Worm (Caenorhabditis elegans) whole organism, young adult: ENCODE results near the gene eef-1A.2.

ENCODE experiments used
- B0035.1 ChIP-seq: sonication (generic microtip); optimal IDR thresholded peaks from 2 replicates; lab custom pipeline; 2016; ENCODE audit warnings: missing genetic modification characterization, mild to moderate bottlenecking, missing compliant biosample characterization, missing genotype, missing genetic modification reagents
- C06A6.2 ChIP-seq: fragments of 200-800 bp; sonication (Bioruptor generic); conservative IDR thresholded peaks from 2 replicates; pipeline ENCODE4 v1.3.6; 2022; ENCODE audit warnings: missing genetic modification characterization, missing compliant biosample characterization
- C17E4.6 ChIP-seq: fragments of 200-800 bp; sonication (Bioruptor generic); IDR thresholded peaks from 2 replicates; pipeline ENCODE4 v1.3.6; 2022; ENCODE audit warnings: missing genetic modification reagents, missing genetic modification characterization, missing compliant biosample characterization
- F22D6.2 ChIP-seq: sonication (generic microtip); optimal IDR thresholded peaks from 2 replicates; lab custom pipeline; 2016; ENCODE audit warnings: mild to moderate bottlenecking, missing genetic modification characterization, missing compliant biosample characterization
- F39B2.1 ChIP-seq: fragments of 200-800 bp; sonication (Bioruptor generic); IDR thresholded peaks from 2 replicates; pipeline ENCODE4 v1.3.6; 2022; ENCODE audit warnings: missing genetic modification reagents, missing genetic modification characterization, missing compliant biosample characterization
- F57C9.4 ChIP-seq: sonication (generic microtip); optimal IDR thresholded peaks from 2 replicates; lab custom pipeline; 2017; ENCODE audit warnings: mild to moderate bottlenecking, missing genetic modification characterization, missing compliant biosample characterization
- Y56A3A.18 ChIP-seq: fragments of 200-800 bp; sonication (Bioruptor generic); IDR thresholded peaks from 2 replicates; pipeline ENCODE4 v1.3.6; 2022; ENCODE audit warnings: missing genetic modification reagents, missing genetic modification characterization, missing compliant biosample characterization
- Y67H2A.10 ChIP-seq: fragments of 200-800 bp; sonication (Bioruptor generic); conservative IDR thresholded peaks from 2 replicates; pipeline ENCODE4 v1.3.6; 2022; ENCODE audit warnings: missing genetic modification reagents, missing genetic modification characterization, missing compliant biosample characterization
- ama-1 ChIP-seq, 3 experiments: fragments of 150-350 bp in 1 of 3; sonication (generic microtip) in 2 of 3; optimal IDR thresholded peaks; 2 replicates each; lab custom pipeline; 2014 to 2018; ENCODE audit warnings: missing biosample characterization in 2 of 3, missing genetic modification characterization in 2 of 3, missing genetic modification reagents in 2 of 3
- aptf-2 ChIP-seq: fragments of 200-800 bp; sonication (Bioruptor generic); conservative IDR thresholded peaks from 2 replicates; pipeline ENCODE4 v1.3.6; 2022; ENCODE audit warnings: missing genetic modification reagents, missing genetic modification characterization, missing compliant biosample characterization
- atf-7 ChIP-seq: sonication (generic microtip); optimal IDR thresholded peaks from 2 replicates; lab custom pipeline; 2017; ENCODE audit warnings: mild to moderate bottlenecking, missing genetic modification characterization, missing compliant biosample characterization
- athp-1 ChIP-seq: sonication (generic microtip); optimal IDR thresholded peaks from 2 replicates; lab custom pipeline; 2017; ENCODE audit warnings: mild to moderate bottlenecking, missing genetic modification characterization, missing compliant biosample characterization
- attf-3 ChIP-seq: fragments of 200-800 bp; sonication (Bioruptor generic); conservative IDR thresholded peaks from 2 replicates; pipeline ENCODE4 v1.3.6; 2022; ENCODE audit warnings: missing genetic modification reagents, missing genetic modification characterization, missing compliant biosample characterization
- attf-5 ChIP-seq: fragments of 200-800 bp; sonication (Bioruptor generic); optimal IDR thresholded peaks from 2 replicates; lab custom pipeline; 2018; ENCODE audit warnings: mild to moderate bottlenecking, missing genetic modification characterization, missing compliant biosample characterization
- ccch-3 ChIP-seq: fragments of 200-800 bp; sonication (Bioruptor generic); optimal IDR thresholded peaks from 2 replicates; lab custom pipeline; 2018; ENCODE audit warnings: mild to moderate bottlenecking, missing genetic modification characterization, missing compliant biosample characterization
- cebp-2 ChIP-seq: fragments of 200-800 bp; sonication (Bioruptor generic); IDR thresholded peaks from 2 replicates; pipeline ENCODE4 v1.3.6; 2022; ENCODE audit warnings: missing genetic modification characterization, missing compliant biosample characterization
- chd-7 ChIP-seq: sonication (generic microtip); optimal IDR thresholded peaks from 2 replicates; lab custom pipeline; 2016; ENCODE audit warnings: mild to moderate bottlenecking, missing genetic modification characterization, moderate library complexity, missing compliant biosample characterization
- die-1 ChIP-seq: sonication (generic microtip); optimal IDR thresholded peaks from 2 replicates; lab custom pipeline; 2016; ENCODE audit warnings: missing genotype, mild to moderate bottlenecking, missing genetic modification characterization, missing compliant biosample characterization
- dox-1 ChIP-seq: fragments of 200-800 bp; sonication (Bioruptor generic); IDR thresholded peaks from 2 replicates; pipeline ENCODE4 v1.3.6; 2022; ENCODE audit warnings: missing genetic modification reagents, missing genetic modification characterization, missing compliant biosample characterization
- efl-1 ChIP-seq: fragments of 150-350 bp; optimal IDR thresholded peaks from 2 replicates; lab custom pipeline; 2014; ENCODE audit warnings: missing biosample characterization, missing genetic modification reagents, missing genetic modification characterization
- egl-18 ChIP-seq: fragments of 200-800 bp; sonication (Bioruptor generic); IDR thresholded peaks from 2 replicates; pipeline ENCODE4 v1.3.6; 2022; ENCODE audit warnings: missing genetic modification reagents, missing genetic modification characterization, missing compliant biosample characterization
- egl-44 ChIP-seq: fragments of 200-800 bp; sonication (Bioruptor generic); IDR thresholded peaks from 2 replicates; pipeline ENCODE4 v1.3.6; 2022; ENCODE audit warnings: missing genetic modification reagents, missing genetic modification characterization, missing compliant biosample characterization
- ekl-4 ChIP-seq: fragments of 200-800 bp; sonication (Bioruptor generic); IDR thresholded peaks from 2 replicates; pipeline ENCODE4 v1.3.6; 2022; ENCODE audit warnings: missing genetic modification reagents, missing genetic modification characterization, missing compliant biosample characterization
- gei-17 ChIP-seq: fragments of 200-800 bp; sonication (Bioruptor generic); optimal IDR thresholded peaks from 2 replicates; lab custom pipeline; 2018; ENCODE audit warnings: mild to moderate bottlenecking, missing genetic modification characterization, missing compliant biosample characterization
- hlh-12 ChIP-seq: sonication (generic microtip); optimal IDR thresholded peaks from 2 replicates; lab custom pipeline; 2016; ENCODE audit warnings: missing genetic modification characterization, missing compliant biosample characterization
- hmg-1.2 ChIP-seq: fragments of 200-800 bp; sonication (Bioruptor generic); IDR thresholded peaks from 2 replicates; pipeline ENCODE4 v1.3.6; 2022; ENCODE audit warnings: missing genetic modification reagents, missing genetic modification characterization, missing compliant biosample characterization
- hrde-1 ChIP-seq: sonication (generic microtip); optimal IDR thresholded peaks from 2 replicates; lab custom pipeline; 2016; ENCODE audit warnings: missing genetic modification characterization, mild to moderate bottlenecking, missing compliant biosample characterization, moderate library complexity, missing genotype, missing genetic modification reagents, borderline replicate concordance
- lag-1 ChIP-seq: fragments of 200-800 bp; sonication (Bioruptor generic); IDR thresholded peaks from 2 replicates; pipeline ENCODE4 v1.3.6; 2022; ENCODE audit warnings: missing genetic modification reagents, missing genetic modification characterization, missing compliant biosample characterization
- madf-6 ChIP-seq: fragments of 200-800 bp; sonication (Bioruptor generic); IDR thresholded peaks from 2 replicates; pipeline ENCODE4 v1.3.6; 2022; ENCODE audit warnings: missing genetic modification reagents, missing genetic modification characterization, missing compliant biosample characterization
- madf-8 ChIP-seq: fragments of 200-800 bp; sonication (Bioruptor generic); conservative IDR thresholded peaks from 2 replicates; pipeline ENCODE4 v1.3.6; 2022; ENCODE audit warnings: missing genetic modification reagents, missing genetic modification characterization, missing compliant biosample characterization
- mxl-1 ChIP-seq: sonication (generic microtip); optimal IDR thresholded peaks from 2 replicates; lab custom pipeline; 2016; ENCODE audit warnings: missing genetic modification characterization, missing compliant biosample characterization
- nhr-120 ChIP-seq: fragments of 200-800 bp; sonication (Bioruptor generic); IDR thresholded peaks from 2 replicates; pipeline ENCODE4 v1.3.6; 2022; ENCODE audit warnings: missing genetic modification characterization, missing compliant biosample characterization
- nhr-179 ChIP-seq: sonication (generic microtip); optimal IDR thresholded peaks from 2 replicates; lab custom pipeline; 2016; ENCODE audit warnings: mild to moderate bottlenecking, missing genetic modification characterization, missing compliant biosample characterization
- nhr-27 ChIP-seq: fragments of 200-800 bp; sonication (Bioruptor generic); optimal IDR thresholded peaks from 2 replicates; lab custom pipeline; 2018; ENCODE audit warnings: mild to moderate bottlenecking, missing genetic modification characterization, moderate library complexity, missing compliant biosample characterization
- nhr-90 ChIP-seq: sonication (generic microtip); optimal IDR thresholded peaks from 2 replicates; lab custom pipeline; 2016; ENCODE audit warnings: missing genotype, mild to moderate bottlenecking, missing genetic modification characterization, missing compliant biosample characterization
- rec-8 ChIP-seq, 2 experiments: sonication (generic microtip); optimal IDR thresholded peaks; 2 replicates each; lab custom pipeline; 2016; ENCODE audit warnings: mild to moderate bottlenecking in 2 of 2, missing genetic modification characterization in 2 of 2, missing genetic modification reagents in 2 of 2, missing genotype in 2 of 2, missing biosample characterization in 1 of 2, missing compliant biosample characterization in 1 of 2, moderate library complexity in 1 of 2
- repo-1 ChIP-seq: sonication (generic microtip); optimal IDR thresholded peaks from 2 replicates; lab custom pipeline; 2017; ENCODE audit warnings: mild to moderate bottlenecking, missing genetic modification characterization, missing compliant biosample characterization
- sea-2 ChIP-seq: fragments of 200-800 bp; sonication (Bioruptor generic); IDR thresholded peaks from 2 replicates; pipeline ENCODE4 v1.3.6; 2022; ENCODE audit warnings: missing genetic modification characterization, missing compliant biosample characterization
- snpc-1.1 ChIP-seq: sonication (generic microtip); optimal IDR thresholded peaks from 2 replicates; lab custom pipeline; 2017; ENCODE audit warnings: missing genetic modification characterization, mild to moderate bottlenecking, missing compliant biosample characterization, antibody characterized with exemption, moderate library complexity, missing genotype, missing genetic modification reagents; ENCODE audit not compliant: insufficient read depth
- sptf-2 ChIP-seq: fragments of 200-800 bp; sonication (Bioruptor generic); optimal IDR thresholded peaks from 2 replicates; lab custom pipeline; 2018; ENCODE audit warnings: mild to moderate bottlenecking, missing genetic modification characterization, missing compliant biosample characterization
- tbp1 ChIP-seq: fragments of 200-800 bp; sonication (Bioruptor generic); optimal IDR thresholded peaks from 2 replicates; lab custom pipeline; 2018; ENCODE audit warnings: mild to moderate bottlenecking, missing genetic modification characterization, missing compliant biosample characterization
- unc-62 ChIP-seq: fragments of 150-350 bp; optimal IDR thresholded peaks from 2 replicates; lab custom pipeline; 2014; ENCODE audit warnings: missing biosample characterization, missing genetic modification reagents, missing genetic modification characterization
- zim-3 ChIP-seq: sonication (generic microtip); optimal IDR thresholded peaks from 2 replicates; lab custom pipeline; 2017; ENCODE audit warnings: mild to moderate bottlenecking, missing genetic modification characterization, moderate library complexity, missing compliant biosample characterization
- ztf-22 ChIP-seq: fragments of 200-800 bp; sonication (Bioruptor generic); optimal IDR thresholded peaks from 2 replicates; lab custom pipeline; 2018; ENCODE audit warnings: mild to moderate bottlenecking, missing genetic modification characterization, moderate library complexity, missing compliant biosample characterization
- ztf-25 ChIP-seq: fragments of 200-800 bp; sonication (Bioruptor generic); IDR thresholded peaks from 2 replicates; pipeline ENCODE4 v1.3.6; 2022; ENCODE audit warnings: missing genetic modification reagents, missing genetic modification characterization, missing compliant biosample characterization

The eef-1A.2 gene

DNA sequence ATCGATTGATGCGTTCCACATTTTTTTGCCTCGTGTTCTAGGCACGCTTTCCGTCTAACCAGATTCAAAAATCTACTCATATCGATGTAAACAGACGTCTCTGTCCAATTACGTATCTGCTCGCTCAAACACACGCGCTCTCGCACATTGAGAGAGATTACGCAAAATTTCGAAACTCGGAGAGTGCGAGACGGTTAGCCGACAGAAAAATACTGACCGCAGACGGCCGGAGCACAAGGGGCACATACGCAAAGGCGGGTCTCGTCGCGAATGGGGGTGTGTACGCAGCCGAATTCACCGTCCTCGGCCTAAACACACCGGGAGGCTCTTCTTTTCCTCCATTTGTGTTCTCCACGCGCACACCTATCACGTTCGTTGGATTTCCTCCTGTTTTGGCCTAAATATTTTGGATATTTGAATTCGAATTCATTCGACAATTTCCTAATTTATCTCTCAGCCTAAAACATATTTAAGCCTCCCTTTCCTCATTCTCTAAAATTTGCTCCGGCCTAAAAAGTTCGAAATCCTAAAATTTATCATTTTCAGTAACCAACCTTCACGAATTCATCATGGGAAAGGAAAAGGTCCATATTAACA lies at the start of gene eef-1A.2 (continued):
- TF ChIP-seq aptf-2 (GFP tag; lab: Robert Waterston, UW): no peak
- 0 out of 2 replicates have a peak, but pooled peaks have one; percentile 18 for TF ChIP-seq madf-6 (GFP tag; lab: Robert Waterston, UW)
- no peak for TF ChIP-seq C17E4.6 (GFP tag; lab: Robert Waterston, UW)
- TF ChIP-seq dox-1 (GFP tag; lab: Robert Waterston, UW): peak; percentile 93
- TF ChIP-seq F39B2.1 (GFP tag; lab: Robert Waterston, UW): no peak
- TF ChIP-seq F22D6.2 (tag; lab: Kevin White, UChicago): peak; percentile 18
- peak; percentile 98 for TF ChIP-seq attf-5 (GFP tag; lab: Kevin White, UChicago)
- peak; percentile 96 for TF ChIP-seq cebp-2 (GFP tag; lab: Robert Waterston, UW)
- peak; percentile 66 for TF ChIP-seq tbp1
- no peak for TF ChIP-seq attf-3 (GFP tag; lab: Robert Waterston, UW)
- TF ChIP-seq mxl-1 (tag; lab: Kevin White, UChicago): no peak
- TF ChIP-seq, all 124 proteins: peak for 64

DNA sequence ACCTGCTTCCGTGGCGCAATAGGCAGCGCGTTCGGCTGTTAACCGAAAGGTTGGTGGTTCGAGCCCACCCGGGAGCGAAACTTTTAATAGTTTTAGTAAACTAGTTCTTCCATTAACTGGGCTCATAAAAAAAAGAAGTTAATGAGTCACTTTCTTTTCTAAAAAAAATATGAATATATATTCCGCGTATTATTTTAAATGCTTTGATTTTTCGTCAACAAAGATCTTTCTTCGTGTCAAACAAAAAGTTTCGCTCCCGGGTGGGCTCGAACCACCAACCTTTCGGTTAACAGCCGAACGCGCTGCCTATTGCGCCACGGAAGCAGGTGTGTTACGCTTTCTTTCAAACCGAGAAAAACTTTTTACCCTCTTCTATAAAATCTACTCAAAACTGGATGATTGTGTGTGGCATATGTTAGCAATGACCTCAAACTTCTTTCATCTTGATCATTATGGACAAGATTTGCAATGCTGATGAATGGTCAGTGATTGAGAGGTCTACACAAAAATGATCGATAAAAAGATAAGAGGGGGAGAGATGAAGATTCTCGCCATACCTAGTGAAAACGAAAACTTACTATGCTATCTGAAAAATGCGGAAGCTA lies 49.6 kb upstream of the eef-1A.2 start:
- TF ChIP-seq snpc-1.1 (tag; lab: Kevin White, UChicago) (no peak), nhr-27 (tag; lab: Kevin White, UChicago) (no peak), hlh-12 (peak; percentile 52), nhr-179 (tag; lab: Kevin White, UChicago) (no peak), atf-7 (tag; lab: Kevin White, UChicago) (no peak), egl-44 (GFP tag; lab: Robert Waterston, UW) (no peak), B0035.1 (tag; lab: Kevin White, UChicago) (no peak), ztf-25 (GFP tag; lab: Robert Waterston, UW) (0 out of 2 replicates have a peak, but pooled peaks have one; percentile 19), sptf-2 (no peak), F57C9.4 (tag; lab: Kevin White, UChicago) (no peak), efl-1 (GFP tag; lab: Kevin White, UChicago) (no peak), sea-2 (GFP tag; lab: Robert Waterston, UW) (no peak), ccch-3 (GFP tag; lab: Kevin White, UChicago) (no peak), unc-62 (no peak), attf-5 (GFP tag; lab: Kevin White, UChicago) (peak; percentile 32), repo-1 (tag; lab: Kevin White, UChicago) (no peak), C06A6.2 (GFP tag; lab: Robert Waterston, UW) (no peak), ztf-22 (GFP tag; lab: Kevin White, UChicago) (peak; percentile 6), hmg-1.2 (GFP tag; lab: Robert Waterston, UW) (peak; percentile 50), gei-17 (GFP tag; lab: Kevin White, UChicago) (no peak), zim-3 (peak; percentile 58), ama-1 (optimal IDR thresholded peaks at IDR 0.05; lab: Kevin White, UChicago) (no peak), ama-1 (GFP tag; optimal IDR thresholded peaks at IDR 0.05; lab: Kevin White, UChicago) (peak in 1 of 2 experiments; percentile 50), nhr-120 (GFP tag; lab: Robert Waterston, UW) (no peak), nhr-90 (peak; percentile 62), dox-1 (GFP tag; lab: Robert Waterston, UW) (peak; percentile 73), Y67H2A.10 (no peak), ekl-4 (GFP tag; lab: Robert Waterston, UW) (peak; percentile 29; the same call in 1 of the 2 replicates), hrde-1 (peak; percentile 35), Y56A3A.18 (GFP tag; lab: Robert Waterston, UW) (peak; percentile 66), egl-18 (GFP tag; lab: Robert Waterston, UW) (no peak), C17E4.6 (GFP tag; lab: Robert Waterston, UW) (no peak), madf-8 (GFP tag; lab: Robert Waterston, UW) (no peak), lag-1 (GFP tag; lab: Robert Waterston, UW) (no peak), rec-8 (tag; optimal IDR thresholded peaks at IDR 0.05; lab: Kevin White, UChicago) (peak; percentile 6 to 59), athp-1 (peak; percentile 57), die-1 (tag; lab: Kevin White, UChicago) (peak; percentile 75), chd-7 (tag; lab: Kevin White, UChicago) (peak; percentile 50)
